Worm (Caenorhabditis elegans) whole organism, L2 larva: Measurements from ENCODE around the gene apb-1.

ENCODE experiments used
- C34F6.9 ChIP-seq: fragments of 150-350 bp; optimal IDR thresholded peaks from 2 replicates; lab custom pipeline; 2014; ENCODE audit warnings: missing biosample characterization, missing genetic modification characterization
- F13H6.1 ChIP-seq: sonication (generic microtip); optimal IDR thresholded peaks from 2 replicates; lab custom pipeline; 2016; ENCODE audit warnings: missing genetic modification characterization, missing compliant biosample characterization
- R02D3.7 ChIP-seq: fragments of 150-350 bp; optimal IDR thresholded peaks from 2 replicates; lab custom pipeline; 2014; ENCODE audit warnings: missing biosample characterization, missing genetic modification characterization
- Y55F3AM.14 ChIP-seq: fragments of 200-800 bp; sonication (Bioruptor generic); optimal IDR thresholded peaks from 2 replicates; lab custom pipeline; 2018; ENCODE audit warnings: mild to moderate bottlenecking, missing genetic modification characterization, missing compliant biosample characterization
- ZK546.5 ChIP-seq: sonication (generic microtip); optimal IDR thresholded peaks from 2 replicates; lab custom pipeline; 2017; ENCODE audit warnings: missing biosample characterization, missing genetic modification characterization
- alr-1 ChIP-seq: fragments of 150-350 bp; optimal IDR thresholded peaks from 2 replicates; lab custom pipeline; 2014; ENCODE audit warnings: missing biosample characterization, missing genetic modification characterization
- aly-2 ChIP-seq: fragments of 150-350 bp; optimal IDR thresholded peaks from 2 replicates; lab custom pipeline; 2014; ENCODE audit warnings: missing biosample characterization, missing genetic modification characterization
- ama-1 ChIP-seq: fragments of 150-350 bp; optimal IDR thresholded peaks from 2 replicates; lab custom pipeline; 2018; ENCODE audit warnings: inconsistent platforms
- blmp-1 ChIP-seq: sonication (generic microtip); optimal IDR thresholded peaks from 2 replicates; lab custom pipeline; 2017; ENCODE audit warnings: missing genetic modification characterization, mild to moderate bottlenecking, missing compliant biosample characterization, antibody characterized with exemption, moderate library complexity; ENCODE audit not compliant: insufficient read depth
- ceh-16 ChIP-seq: fragments of 150-350 bp; optimal IDR thresholded peaks from 2 replicates; lab custom pipeline; 2014; ENCODE audit warnings: missing biosample characterization, missing genetic modification characterization
- ceh-82 ChIP-seq: fragments of 150-350 bp; optimal IDR thresholded peaks from 2 replicates; lab custom pipeline; 2014; ENCODE audit warnings: missing biosample characterization, missing genetic modification characterization
- crh-2 ChIP-seq: sonication (generic microtip); optimal IDR thresholded peaks from 2 replicates; lab custom pipeline; 2017; ENCODE audit warnings: missing biosample characterization, missing genetic modification characterization
- dmd-4 ChIP-seq: sonication (generic microtip); optimal IDR thresholded peaks from 2 replicates; lab custom pipeline; 2017; ENCODE audit warnings: missing biosample characterization, missing genetic modification characterization
- egl-27 ChIP-seq: sonication (generic microtip); optimal IDR thresholded peaks from 3 replicates; lab custom pipeline; 2017; ENCODE audit warnings: missing biosample characterization, missing genetic modification reagents, missing genetic modification characterization
- elt-1 ChIP-seq: fragments of 150-350 bp; optimal IDR thresholded peaks from 2 replicates; lab custom pipeline; 2014; ENCODE audit warnings: missing biosample characterization, missing genetic modification characterization
- elt-3 ChIP-seq: sonication (generic microtip); optimal IDR thresholded peaks from 2 replicates; lab custom pipeline; 2017; ENCODE audit warnings: missing biosample characterization, missing genetic modification characterization
- fos-1 ChIP-seq: fragments of 150-350 bp; optimal IDR thresholded peaks from 2 replicates; lab custom pipeline; 2014; ENCODE audit warnings: missing biosample characterization, missing genetic modification characterization
- gmeb-1 ChIP-seq: fragments of 150-350 bp; optimal IDR thresholded peaks from 2 replicates; lab custom pipeline; 2014; ENCODE audit warnings: missing biosample characterization, missing genetic modification characterization
- lin-11 ChIP-seq: fragments of 150-350 bp; sonication (generic microtip); optimal IDR thresholded peaks from 2 replicates; lab custom pipeline; 2014; ENCODE audit warnings: missing biosample characterization, missing genetic modification characterization, inconsistent platforms, mixed read lengths
- lin-13 ChIP-seq: fragments of 150-350 bp; optimal IDR thresholded peaks from 2 replicates; lab custom pipeline; 2014; ENCODE audit warnings: missing biosample characterization, missing genetic modification reagents, missing genetic modification characterization
- lin-39 ChIP-seq: fragments of 150-350 bp; optimal IDR thresholded peaks from 2 replicates; lab custom pipeline; 2014; ENCODE audit warnings: missing biosample characterization, missing genetic modification reagents, missing genetic modification characterization
- lsy-2 ChIP-seq, 2 experiments: fragments of 150-350 bp in 1 of 2; sonication (generic microtip) in 1 of 2; optimal IDR thresholded peaks; 2 replicates each; lab custom pipeline; 2014 to 2017; ENCODE audit warnings: missing biosample characterization in 2 of 2, missing genetic modification characterization in 2 of 2
- mab-5 ChIP-seq: fragments of 150-350 bp; optimal IDR thresholded peaks from 2 replicates; lab custom pipeline; 2014; ENCODE audit warnings: missing biosample characterization, missing genetic modification characterization
- mbf-1 ChIP-seq: sonication (generic microtip); optimal IDR thresholded peaks from 2 replicates; lab custom pipeline; 2017; ENCODE audit warnings: missing biosample characterization, missing genetic modification characterization
- mdl-1 ChIP-seq, 2 experiments: fragments of 150-350 bp in 1 of 2; sonication (generic microtip) in 1 of 2; optimal IDR thresholded peaks; 2 replicates each; lab custom pipeline; 2017; ENCODE audit warnings: missing biosample characterization in 2 of 2, missing genetic modification characterization in 2 of 2
- nhr-10 ChIP-seq: sonication (generic microtip); optimal IDR thresholded peaks from 2 replicates; lab custom pipeline; 2017; ENCODE audit warnings: missing biosample characterization, missing genetic modification characterization
- nhr-11 ChIP-seq: fragments of 150-350 bp; optimal IDR thresholded peaks from 2 replicates; lab custom pipeline; 2014; ENCODE audit warnings: missing biosample characterization, missing genetic modification characterization
- nhr-12 ChIP-seq: fragments of 150-350 bp; optimal IDR thresholded peaks from 2 replicates; lab custom pipeline; 2014; ENCODE audit warnings: missing biosample characterization, missing genetic modification characterization
- nhr-129 ChIP-seq: fragments of 150-350 bp; optimal IDR thresholded peaks from 2 replicates; lab custom pipeline; 2014; ENCODE audit warnings: missing biosample characterization, missing genetic modification characterization
- nhr-21 ChIP-seq: fragments of 150-350 bp; optimal IDR thresholded peaks from 2 replicates; lab custom pipeline; 2014; ENCODE audit warnings: missing biosample characterization, missing genetic modification characterization
- nhr-23 ChIP-seq: fragments of 150-350 bp; optimal IDR thresholded peaks from 2 replicates; lab custom pipeline; 2014; ENCODE audit warnings: missing biosample characterization, missing genetic modification reagents, missing genetic modification characterization
- nhr-237 ChIP-seq: fragments of 150-350 bp; optimal IDR thresholded peaks from 2 replicates; lab custom pipeline; 2014; ENCODE audit warnings: missing biosample characterization, missing genetic modification characterization
- nhr-25 ChIP-seq: fragments of 150-350 bp; sonication (generic microtip); optimal IDR thresholded peaks from 3 replicates; lab custom pipeline; 2014; ENCODE audit warnings: missing biosample characterization, missing genetic modification characterization
- nhr-6 ChIP-seq: fragments of 150-350 bp; optimal IDR thresholded peaks from 2 replicates; lab custom pipeline; 2014; ENCODE audit warnings: missing biosample characterization, missing genetic modification characterization
- nhr-77 ChIP-seq: fragments of 150-350 bp; optimal IDR thresholded peaks from 2 replicates; lab custom pipeline; 2014; ENCODE audit warnings: missing biosample characterization, missing genetic modification characterization
- peb-1 ChIP-seq: fragments of 150-350 bp; optimal IDR thresholded peaks from 2 replicates; lab custom pipeline; 2014; ENCODE audit warnings: missing biosample characterization, missing genetic modification characterization
- sem-4 ChIP-seq: fragments of 150-350 bp; optimal IDR thresholded peaks from 2 replicates; lab custom pipeline; 2014; ENCODE audit warnings: missing biosample characterization, missing genetic modification reagents, missing genetic modification characterization
- skn-1 ChIP-seq: sonication (generic microtip); optimal IDR thresholded peaks from 2 replicates; lab custom pipeline; 2017; ENCODE audit warnings: missing biosample characterization, missing genetic modification characterization
- sma-3 ChIP-seq: sonication (generic microtip); optimal IDR thresholded peaks from 2 replicates; lab custom pipeline; 2016; ENCODE audit warnings: missing genetic modification reagents, missing genetic modification characterization, missing compliant biosample characterization
- sma-9 ChIP-seq, 2 experiments: fragments of 150-350 bp in 1 of 2; sonication (generic microtip) in 1 of 2; optimal IDR thresholded peaks; 2 replicates each; lab custom pipeline; 2014 to 2016; ENCODE audit warnings: missing genetic modification characterization in 2 of 2, mild to moderate bottlenecking in 1 of 2, missing biosample characterization in 1 of 2, missing compliant biosample characterization in 1 of 2, missing genetic modification reagents in 1 of 2, moderate library complexity in 1 of 2
- snpc-4 ChIP-seq: fragments of 150-350 bp; optimal IDR thresholded peaks from 2 replicates; lab custom pipeline; 2014; ENCODE audit warnings: missing biosample characterization, missing genetic modification characterization
- unc-39 ChIP-seq: fragments of 150-350 bp; optimal IDR thresholded peaks from 2 replicates; lab custom pipeline; 2014; ENCODE audit warnings: missing biosample characterization, missing genetic modification characterization
- unc-55 ChIP-seq: fragments of 150-350 bp; sonication (generic microtip); optimal IDR thresholded peaks from 3 replicates; lab custom pipeline; 2014; ENCODE audit warnings: missing biosample characterization, missing genetic modification reagents, missing genetic modification characterization
- unc-62 ChIP-seq: fragments of 150-350 bp; optimal IDR thresholded peaks from 2 replicates; lab custom pipeline; 2014; ENCODE audit warnings: missing biosample characterization, missing genetic modification reagents, missing genetic modification characterization
- zag-1 ChIP-seq: fragments of 150-350 bp; optimal IDR thresholded peaks from 2 replicates; lab custom pipeline; 2014; ENCODE audit warnings: missing biosample characterization, missing genetic modification characterization
- ztf-1 ChIP-seq: fragments of 200-800 bp; sonication (Bioruptor generic); conservative IDR thresholded peaks from 2 replicates; pipeline ENCODE4 v1.3.6; 2022; ENCODE audit warnings: missing genetic modification characterization, missing compliant biosample characterization
- ztf-11 ChIP-seq: sonication (generic microtip); optimal IDR thresholded peaks from 2 replicates; lab custom pipeline; 2017; ENCODE audit warnings: missing biosample characterization, missing genetic modification characterization
- ztf-4 ChIP-seq: fragments of 150-350 bp; optimal IDR thresholded peaks from 2 replicates; lab custom pipeline; 2014; ENCODE audit warnings: missing biosample characterization, missing genetic modification characterization

apb-1 gene

ce11 chrIII:2578993-2579392, 17.8 kb downstream of the apb-1 start, which contains the start of gene Y71H2B.8:
TSS of gene Y71H2B.8 (plus strand) at chrIII:2579293.
- TF ChIP-seq lin-13 (GFP tag; lab: Kevin White, UChicago) (no peak), lin-11 (tag; lab: Kevin White, UChicago) (no peak), gmeb-1 (tag; lab: Kevin White, UChicago) (no peak), nhr-11 (tag; lab: Kevin White, UChicago) (no peak), Y55F3AM.14 (no peak), zag-1 (tag; lab: Kevin White, UChicago) (no peak), lsy-2 (tag; optimal IDR thresholded peaks at IDR 0.05; lab: Kevin White, UChicago) (no peak), alr-1 (no peak)

ce11 chrIII:2578563-2578962, 18.3 kb downstream of the apb-1 start:
- no peak for TF ChIP-seq nhr-23 (tag; lab: Kevin White, UChicago)
- peak; percentile 68 for TF ChIP-seq crh-2 (tag; lab: Kevin White, UChicago)
- TF ChIP-seq nhr-25 (tag; lab: Kevin White, UChicago) = peak; percentile 28
- TF ChIP-seq elt-3 = no peak
- TF ChIP-seq ceh-82 (tag; lab: Kevin White, UChicago) = no peak
- peak; percentile 84 for TF ChIP-seq unc-55 (GFP tag; lab: Kevin White, UChicago)
- TF ChIP-seq F13H6.1 = peak; percentile 49
- TF ChIP-seq ztf-4 = no peak
- no peak for TF ChIP-seq R02D3.7 (tag; lab: Kevin White, UChicago)
- TF ChIP-seq dmd-4 (tag; lab: Kevin White, UChicago) = no peak
- no peak for TF ChIP-seq aly-2 (tag; lab: Kevin White, UChicago)
- TF ChIP-seq ZK546.5 (tag; lab: Kevin White, UChicago) = no peak
- no peak for TF ChIP-seq unc-39 (tag; lab: Kevin White, UChicago)
- no peak for TF ChIP-seq nhr-11 (tag; lab: Kevin White, UChicago)
- no peak for TF ChIP-seq Y55F3AM.14
- TF ChIP-seq egl-27 (tag; lab: Kevin White, UChicago) = no peak
- no peak for TF ChIP-seq ceh-16 (tag; lab: Kevin White, UChicago)
- no peak for TF ChIP-seq unc-62 (GFP tag; lab: Kevin White, UChicago)
- no peak for TF ChIP-seq ztf-1 (GFP tag; lab: Robert Waterston, UW)
- no peak for TF ChIP-seq skn-1 (tag; lab: Kevin White, UChicago)
- no peak for TF ChIP-seq zag-1 (tag; lab: Kevin White, UChicago)
- no peak for TF ChIP-seq sem-4 (tag; lab: Kevin White, UChicago)
- no peak for TF ChIP-seq elt-1 (tag; lab: Kevin White, UChicago)
- no peak for TF ChIP-seq lin-11 (tag; lab: Kevin White, UChicago)
- TF ChIP-seq mab-5 (tag; lab: Kevin White, UChicago) = peak; percentile 21
- no peak for TF ChIP-seq ztf-11 (tag; lab: Kevin White, UChicago)
- peak; percentile 53 for TF ChIP-seq gmeb-1 (tag; lab: Kevin White, UChicago)
- TF ChIP-seq nhr-10 (tag; lab: Kevin White, UChicago) = no peak
- TF ChIP-seq ama-1 (lab: Kevin White, UChicago) = no peak
- TF ChIP-seq nhr-77 = no peak
- no peak for TF ChIP-seq peb-1
- peak; percentile 71 for TF ChIP-seq blmp-1 (tag; lab: Kevin White, UChicago)
- no peak for TF ChIP-seq nhr-237
- TF ChIP-seq nhr-21 (tag; lab: Kevin White, UChicago) = peak; percentile 5
- TF ChIP-seq fos-1 = peak; percentile 52
- TF ChIP-seq nhr-6 = no peak
- TF ChIP-seq nhr-129 (tag; lab: Kevin White, UChicago) = peak; percentile 39
- TF ChIP-seq lin-39 (tag; lab: Kevin White, UChicago) = no peak
- TF ChIP-seq sma-9 (GFP tag; optimal IDR thresholded peaks at IDR 0.05; lab: Kevin White, UChicago) = peak; percentile 76
- TF ChIP-seq sma-9 (tag; optimal IDR thresholded peaks at IDR 0.05; lab: Kevin White, UChicago) = no peak
- peak in 1 of 2 experiments; percentile 78 for TF ChIP-seq lsy-2 (tag; optimal IDR thresholded peaks at IDR 0.05; lab: Kevin White, UChicago)
- TF ChIP-seq C34F6.9 (tag; lab: Kevin White, UChicago) = peak; percentile 90
- no peak for TF ChIP-seq alr-1
- no peak for TF ChIP-seq mbf-1
- no peak for TF ChIP-seq snpc-4 (tag; lab: Kevin White, UChicago)
- no peak for TF ChIP-seq nhr-12 (tag; lab: Kevin White, UChicago)
- peak; percentile 59 for TF ChIP-seq lin-13 (GFP tag; lab: Kevin White, UChicago)
- TF ChIP-seq mdl-1 (tag; optimal IDR thresholded peaks at IDR 0.05; lab: Kevin White, UChicago) = peak; percentile 17 to 29
- TF ChIP-seq sma-3 = peak; percentile 3
- TF ChIP-seq, all 48 proteins: peak for 16
